Worm (Caenorhabditis elegans) whole organism, L4 larva: ENCODE data around the gene F22E5.11.

ENCODE experiments used
- arid-1 ChIP-seq: fragments of 200-800 bp; sonication (Bioruptor generic); conservative IDR thresholded peaks from 2 replicates; pipeline ENCODE4 v1.3.6; 2022; ENCODE audit warnings: missing genetic modification reagents, missing genetic modification characterization, missing compliant biosample characterization
- ceh-28 ChIP-seq: fragments of 150-350 bp; optimal IDR thresholded peaks from 2 replicates; lab custom pipeline; 2014; ENCODE audit warnings: missing biosample characterization, missing genetic modification reagents, missing genetic modification characterization
- ceh-82 ChIP-seq: sonication (generic microtip); optimal IDR thresholded peaks from 2 replicates; lab custom pipeline; 2017; ENCODE audit warnings: missing biosample characterization, missing genetic modification characterization
- dmd-9 ChIP-seq: fragments of 200-800 bp; sonication (Bioruptor generic); IDR thresholded peaks from 2 replicates; pipeline ENCODE4 v1.3.6; 2022; ENCODE audit warnings: missing genetic modification reagents, missing genetic modification characterization, missing compliant biosample characterization
- nhr-28 ChIP-seq: fragments of 150-350 bp; optimal IDR thresholded peaks from 2 replicates; lab custom pipeline; 2014; ENCODE audit warnings: missing biosample characterization, missing genetic modification characterization
- pha-4 ChIP-seq, 2 experiments: fragments of 150-350 bp in 1 of 2; fragments of 200-800 bp in 1 of 2; sonication (Bioruptor generic) in 1 of 2; IDR thresholded peaks in 1 of 2; optimal IDR thresholded peaks in 1 of 2; 2 replicates each; pipeline versions ENCODE4 v1.3.6 to Lab custom; 2014 to 2022; ENCODE audit warnings: missing genetic modification characterization in 2 of 2, missing genetic modification reagents in 2 of 2, missing biosample characterization in 1 of 2, missing compliant biosample characterization in 1 of 2
- pqm-1 ChIP-seq: sonication (generic microtip); optimal IDR thresholded peaks from 2 replicates; lab custom pipeline; 2017; ENCODE audit warnings: missing biosample characterization, missing genetic modification characterization
- unc-39 ChIP-seq: sonication (generic microtip); optimal IDR thresholded peaks from 2 replicates; lab custom pipeline; 2017; ENCODE audit warnings: missing biosample characterization, missing genetic modification characterization

- peak; percentile 94 for TF ChIP-seq pqm-1
- TF ChIP-seq unc-39 (tag; lab: Kevin White, UChicago), result no peak
- no peak for TF ChIP-seq arid-1 (GFP tag; lab: Robert Waterston, UW)
- TF ChIP-seq nhr-28 (tag; lab: Kevin White, UChicago), result peak; percentile 88
- TF ChIP-seq ceh-82 (tag; lab: Kevin White, UChicago), result no peak
- TF ChIP-seq pha-4 (GFP tag; IDR thresholded peaks at IDR 0.05; lab: Robert Waterston, UW), result no peak
- no peak for TF ChIP-seq pha-4 (tag; optimal IDR thresholded peaks at IDR 0.05; lab: Kevin White, UChicago)
- TF ChIP-seq ceh-28 (tag; lab: Kevin White, UChicago), result no peak
- TF ChIP-seq dmd-9 (GFP tag; lab: Robert Waterston, UW), result no peak
These were observed 33.3 kb upstream of the F22E5.11 start, which contains the start of gene F22E5.17 for ce11 chrII:2677534-2678168.
